Worm (Caenorhabditis elegans) whole organism, L4 larva: Measurements from ENCODE around the gene tyra-2.

Source experiments
- F49E8.2 ChIP-seq: sonication (generic microtip); optimal IDR thresholded peaks from 2 replicates; lab custom pipeline; 2016; ENCODE audit warnings: missing compliant biosample characterization, mild to moderate bottlenecking, missing genetic modification characterization, borderline replicate concordance
- Y48G9A.11 ChIP-seq: fragments of 200-800 bp; sonication (Bioruptor generic); IDR thresholded peaks from 2 replicates; pipeline ENCODE4 v1.3.6; 2022; ENCODE audit warnings: missing genetic modification reagents, missing genetic modification characterization, missing compliant biosample characterization
- Y5F2A.4 ChIP-seq: fragments of 200-800 bp; sonication (Bioruptor generic); optimal IDR thresholded peaks from 2 replicates; lab custom pipeline; 2018; ENCODE audit warnings: mild to moderate bottlenecking, missing genetic modification characterization, missing compliant biosample characterization
- aha-1 ChIP-seq: fragments of 150-350 bp; peaks from one replicate; lab custom pipeline; 2014; ENCODE audit warnings: missing biosample characterization, missing genetic modification characterization
- aly-2 ChIP-seq: sonication (generic microtip); optimal IDR thresholded peaks from 2 replicates; lab custom pipeline; 2018; ENCODE audit warnings: missing biosample characterization, missing genetic modification characterization
- ama-1 ChIP-seq: fragments of 150-350 bp; optimal IDR thresholded peaks from 2 replicates; lab custom pipeline; 2014; ENCODE audit warnings: inconsistent platforms, mixed read lengths
- ceh-20 ChIP-seq: fragments of 200-800 bp; sonication (Bioruptor generic); IDR thresholded peaks from 2 replicates; pipeline ENCODE4 v1.3.6; 2022; ENCODE audit warnings: missing genetic modification reagents, missing genetic modification characterization, missing compliant biosample characterization
- ceh-44 ChIP-seq: fragments of 200-800 bp; sonication (Bioruptor generic); IDR thresholded peaks from 2 replicates; pipeline ENCODE4 v1.3.6; 2022; ENCODE audit warnings: missing genetic modification reagents, missing genetic modification characterization, missing compliant biosample characterization
- ceh-82 ChIP-seq: sonication (generic microtip); optimal IDR thresholded peaks from 2 replicates; lab custom pipeline; 2017; ENCODE audit warnings: missing biosample characterization, missing genetic modification characterization
- cey-2 ChIP-seq: sonication (generic microtip); optimal IDR thresholded peaks from 3 replicates; lab custom pipeline; 2017; ENCODE audit warnings: missing genetic modification characterization, mild to moderate bottlenecking, missing compliant biosample characterization, antibody characterized with exemption, borderline replicate concordance; ENCODE audit not compliant: insufficient read depth
- daf-16 ChIP-seq, 3 experiments: sonication (generic microtip); optimal IDR thresholded peaks; 2 replicates each; lab custom pipeline; 2016 to 2017; ENCODE audit warnings: missing genetic modification characterization in 3 of 3, missing genetic modification reagents in 3 of 3, mild to moderate bottlenecking in 2 of 3, missing compliant biosample characterization in 2 of 3, missing biosample characterization in 1 of 3, moderate library complexity in 1 of 3
- fkh-10 ChIP-seq: fragments of 150-350 bp; optimal IDR thresholded peaks from 2 replicates; lab custom pipeline; 2014; ENCODE audit warnings: missing biosample characterization, missing genetic modification reagents, missing genetic modification characterization
- hmg-1.1 ChIP-seq: fragments of 200-800 bp; sonication (Bioruptor generic); IDR thresholded peaks from 2 replicates; pipeline ENCODE4 v1.3.6; 2022; ENCODE audit warnings: missing genetic modification reagents, missing genetic modification characterization, missing compliant biosample characterization
- mdl-1 ChIP-seq, 2 experiments: fragments of 150-350 bp in 1 of 2; sonication (generic microtip) in 1 of 2; optimal IDR thresholded peaks; 2 replicates each; lab custom pipeline; 2014 to 2017; ENCODE audit warnings: missing biosample characterization in 2 of 2, missing genetic modification characterization in 2 of 2
- mep-1 ChIP-seq: fragments of 150-350 bp; sonication (generic microtip); optimal IDR thresholded peaks from 3 replicates; lab custom pipeline; 2014; ENCODE audit warnings: missing biosample characterization, missing genetic modification characterization
- nhr-25 ChIP-seq: sonication (generic microtip); optimal IDR thresholded peaks from 2 replicates; lab custom pipeline; 2017; ENCODE audit warnings: missing genetic modification characterization, mild to moderate bottlenecking, missing compliant biosample characterization, antibody characterized with exemption, moderate library complexity, borderline replicate concordance; ENCODE audit not compliant: insufficient read depth
- nhr-41 ChIP-seq: fragments of 200-800 bp; sonication (Bioruptor generic); IDR thresholded peaks from 2 replicates; pipeline ENCODE4 v1.3.6; 2022; ENCODE audit warnings: missing genetic modification reagents, missing genetic modification characterization, missing compliant biosample characterization
- nhr-48 ChIP-seq: sonication (generic microtip); optimal IDR thresholded peaks from 2 replicates; lab custom pipeline; 2016; ENCODE audit warnings: mild to moderate bottlenecking, missing genetic modification characterization, missing compliant biosample characterization
- nhr-77 ChIP-seq: fragments of 150-350 bp; optimal IDR thresholded peaks from 2 replicates; lab custom pipeline; 2014; ENCODE audit warnings: missing biosample characterization, missing genetic modification characterization
- pha-4 ChIP-seq, 2 experiments: fragments of 150-350 bp in 1 of 2; fragments of 200-800 bp in 1 of 2; sonication (Bioruptor generic) in 1 of 2; IDR thresholded peaks in 1 of 2; optimal IDR thresholded peaks in 1 of 2; 2 replicates each; pipeline versions ENCODE4 v1.3.6 to Lab custom; 2014 to 2022; ENCODE audit warnings: missing genetic modification characterization in 2 of 2, missing genetic modification reagents in 2 of 2, missing biosample characterization in 1 of 2, missing compliant biosample characterization in 1 of 2
- php-3 ChIP-seq: fragments of 200-800 bp; sonication (Bioruptor generic); IDR thresholded peaks from 2 replicates; pipeline ENCODE4 v1.3.6; 2022; ENCODE audit warnings: missing genetic modification reagents, missing genetic modification characterization, missing compliant biosample characterization
- rbr-2 ChIP-seq: sonication (generic microtip); optimal IDR thresholded peaks from 2 replicates; lab custom pipeline; 2016; ENCODE audit warnings: missing genotype, missing genetic modification characterization, missing compliant biosample characterization
- sdz-12 ChIP-seq: fragments of 200-800 bp; sonication (Bioruptor generic); optimal IDR thresholded peaks from 2 replicates; lab custom pipeline; 2018; ENCODE audit warnings: mild to moderate bottlenecking, missing genetic modification characterization, missing compliant biosample characterization
- skn-1 ChIP-seq: fragments of 150-350 bp; optimal IDR thresholded peaks from 2 replicates; lab custom pipeline; 2014; ENCODE audit warnings: missing biosample characterization, missing genetic modification characterization
- unc-130 ChIP-seq: sonication (generic microtip); optimal IDR thresholded peaks from 2 replicates; lab custom pipeline; 2016; ENCODE audit warnings: missing genetic modification reagents, missing genetic modification characterization, missing compliant biosample characterization
- unc-39 ChIP-seq: sonication (generic microtip); optimal IDR thresholded peaks from 2 replicates; lab custom pipeline; 2017; ENCODE audit warnings: missing biosample characterization, missing genetic modification characterization
- unc-62 ChIP-seq, 3 experiments: fragments of 150-350 bp in 1 of 3; sonication (generic microtip); optimal IDR thresholded peaks in 2 of 3; peaks in 1 of 3; 1 replicate in 1 of 3; 2 replicates in 2 of 3; lab custom pipeline; 2014 to 2017; ENCODE audit warnings: missing biosample characterization in 3 of 3, missing genetic modification characterization in 3 of 3, missing genetic modification reagents in 3 of 3, missing genotype in 1 of 3
- vab-7 ChIP-seq: fragments of 200-800 bp; sonication (Bioruptor generic); IDR thresholded peaks from 2 replicates; pipeline ENCODE4 v1.3.6; 2022; ENCODE audit warnings: missing genetic modification reagents, missing genetic modification characterization, missing compliant biosample characterization
- zfp-2 ChIP-seq: sonication (generic microtip); optimal IDR thresholded peaks from 2 replicates; lab custom pipeline; 2016; ENCODE audit warnings: mild to moderate bottlenecking, missing genetic modification characterization, missing compliant biosample characterization
- zip-11 ChIP-seq: fragments of 200-800 bp; sonication (Bioruptor generic); IDR thresholded peaks from 2 replicates; pipeline ENCODE4 v1.3.6; 2022; ENCODE audit warnings: missing genetic modification characterization, missing compliant biosample characterization

tyra-2 gene

ce11 chrX:6988212-6988611, 17.2 kb downstream of the tyra-2 start:
- TF ChIP-seq nhr-48 (tag; lab: Kevin White, UChicago) (no peak), aha-1 (tag; lab: Kevin White, UChicago) (peak; percentile 97)
- TF ChIP-seq, all 104 proteins: peak for 1

- TF ChIP-seq cey-2 (tag; lab: Kevin White, UChicago) (no peak), hmg-1.1 (0 out of 2 replicates have a peak, but pooled peaks have one; percentile 25), mdl-1 (tag; optimal IDR thresholded peaks at IDR 0.05; lab: Kevin White, UChicago) (peak in 1 of 2 experiments; percentile 38), pha-4 (GFP tag; IDR thresholded peaks at IDR 0.05; lab: Robert Waterston, UW) (no peak), pha-4 (tag; optimal IDR thresholded peaks at IDR 0.05; lab: Kevin White, UChicago) (no peak), rbr-2 (tag; lab: Kevin White, UChicago) (peak; percentile 32), mep-1 (tag; lab: Kevin White, UChicago) (peak; percentile 31)
Measured at ce11 chrX:6971301-6971700, 34.1 kb downstream of the tyra-2 start.

- TF ChIP-seq ceh-20 (no peak), ama-1 (lab: Kevin White, UChicago) (no peak), fkh-10 (GFP tag; lab: Kevin White, UChicago) (no peak), zfp-2 (tag; lab: Kevin White, UChicago) (no peak), Y48G9A.11 (GFP tag; lab: Robert Waterston, UW) (no peak), F49E8.2 (tag; lab: Kevin White, UChicago) (no peak), php-3 (GFP tag; lab: Robert Waterston, UW) (no peak)
- TF ChIP-seq, all 104 proteins: peak for 0
Measured at ce11 chrX:6970134-6970533, 35.2 kb downstream of the tyra-2 start.

- TF ChIP-seq sdz-12 = no peak
- no peak for TF ChIP-seq unc-130 (GFP tag; lab: Kevin White, UChicago)
- no peak for TF ChIP-seq unc-39 (tag; lab: Kevin White, UChicago)
- no peak for TF ChIP-seq nhr-25 (tag; lab: Kevin White, UChicago)
- TF ChIP-seq nhr-77 (tag; lab: Kevin White, UChicago) = no peak
- TF ChIP-seq zip-11 (GFP tag; lab: Robert Waterston, UW) = no peak
- TF ChIP-seq vab-7 = no peak
Measured at ce11 chrX:6968553-6968952, 36.8 kb downstream of the tyra-2 start.

- TF ChIP-seq ceh-44 (GFP tag; lab: Robert Waterston, UW) (no peak), nhr-41 (GFP tag; lab: Robert Waterston, UW) (no peak), vab-7 (no peak), aly-2 (tag; lab: Kevin White, UChicago) (no peak)
Measured at ce11 chrX:6967057-6967456, 38.3 kb downstream of the tyra-2 start, which contains the start of gene F01E11.3. TSS of gene F01E11.3 (plus strand) at chrX:6967357.

ce11 chrX:6963842-6964241, 41.5 kb downstream of the tyra-2 start:
- TF ChIP-seq skn-1 (tag; lab: Kevin White, UChicago) (no peak), unc-62 (GFP tag; optimal IDR thresholded peaks at IDR 0.05 in 1 of 2; lab: Kevin White, UChicago) (peak in 1 of 2 experiments; percentile 56), unc-62 (tag; optimal IDR thresholded peaks at IDR 0.05; lab: Kevin White, UChicago) (no peak)

ce11 chrX:6962347-6962746, 43.0 kb downstream of the tyra-2 start:
- TF ChIP-seq Y5F2A.4 (GFP tag; lab: Kevin White, UChicago) = no peak
- TF ChIP-seq ceh-82 = no peak
- TF ChIP-seq aly-2 (tag; lab: Kevin White, UChicago) = no peak
- peak in 1 of 2 experiments; percentile 31 for TF ChIP-seq daf-16 (GFP tag; optimal IDR thresholded peaks at IDR 0.05; lab: Kevin White, UChicago)
- TF ChIP-seq daf-16 (tag; optimal IDR thresholded peaks at IDR 0.05; lab: Kevin White, UChicago) = no peak
- no peak for TF ChIP-seq ceh-44 (GFP tag; lab: Robert Waterston, UW)
